Fruit fly (Drosophila melanogaster) whole organism, wandering third instar larva: ENCODE measurements around the gene CG13284.

Experiments
- CG32264 ChIP-seq: fragments of 200-800 bp; sonication (Bioruptor generic); optimal IDR thresholded peaks from 2 replicates; lab custom pipeline; 2016; ENCODE audit warnings: missing biosample characterization, missing genetic modification characterization
- Dfd ChIP-seq: fragments of >200 bp; optimal IDR thresholded peaks from 2 replicates; lab custom pipeline; 2017; ENCODE audit warnings: missing biosample characterization, missing genetic modification characterization
- Sp1 ChIP-seq: fragments of 200-800 bp; sonication (Bioruptor generic); optimal IDR thresholded peaks from 3 replicates; lab custom pipeline; 2019; ENCODE audit warnings: missing biosample characterization, mild to moderate bottlenecking, missing genetic modification characterization, moderate library complexity
- dmrt93B ChIP-seq: fragments of 200-800 bp; sonication (Bioruptor generic); optimal IDR thresholded peaks from 2 replicates; lab custom pipeline; 2018; ENCODE audit warnings: missing biosample characterization, mild to moderate bottlenecking, missing genetic modification characterization
- dsf ChIP-seq: sonication (Bioruptor generic); optimal IDR thresholded peaks from 2 replicates; lab custom pipeline; 2016; ENCODE audit warnings: missing biosample characterization, missing genetic modification characterization, borderline replicate concordance
- h ChIP-seq: fragments of 200-800 bp; sonication (Bioruptor generic); optimal IDR thresholded peaks from 3 replicates; lab custom pipeline; 2016; ENCODE audit warnings: missing biosample characterization, mild to moderate bottlenecking, missing genetic modification characterization
- lola ChIP-seq: fragments of >200 bp; optimal IDR thresholded peaks from 2 replicates; lab custom pipeline; 2017; ENCODE audit warnings: missing biosample characterization, missing genetic modification characterization
- tai ChIP-seq: sonication (Bioruptor generic); optimal IDR thresholded peaks from 2 replicates; lab custom pipeline; 2016; ENCODE audit warnings: missing biosample characterization, missing genetic modification characterization

DNA sequence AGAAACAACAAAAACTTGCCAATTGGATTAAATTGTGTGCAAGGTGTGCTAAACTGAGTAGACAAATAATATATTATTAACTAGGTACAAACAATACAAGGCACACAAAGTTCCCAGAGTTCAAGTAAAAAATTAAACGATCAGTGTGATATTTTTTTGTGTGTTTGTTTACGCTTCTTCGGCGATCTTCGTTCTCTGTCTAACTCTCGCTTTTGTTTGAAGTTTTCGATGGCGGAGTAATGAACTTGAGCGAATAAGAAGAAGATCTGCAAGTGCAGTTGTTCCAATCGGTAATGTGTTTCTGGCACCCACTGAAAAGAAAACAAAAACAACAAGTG lies 31.8 kb downstream of the CG13284 start:
- no peak for TF ChIP-seq dsf (GFP tag; lab: Kevin White, UChicago)
- no peak for TF ChIP-seq Sp1 (GFP tag; lab: Kevin White, UChicago)
- TF ChIP-seq h (GFP tag; lab: Kevin White, UChicago) = no peak
- no peak for TF ChIP-seq CG32264
- TF ChIP-seq Dfd (GFP tag; lab: Kevin White, UChicago) = no peak
- TF ChIP-seq dmrt93B (GFP tag; lab: Kevin White, UChicago) = no peak
- no peak for TF ChIP-seq lola (GFP tag; lab: Kevin White, UChicago)
- TF ChIP-seq tai (GFP tag; lab: Kevin White, UChicago) = no peak
